Worm (Caenorhabditis elegans): ENCODE measurements around the gene fbxb-104.
A peak's percentile ranks its signal among the peaks of the same experiment; 100 is the strongest.

Gene fbxb-104

DNA sequence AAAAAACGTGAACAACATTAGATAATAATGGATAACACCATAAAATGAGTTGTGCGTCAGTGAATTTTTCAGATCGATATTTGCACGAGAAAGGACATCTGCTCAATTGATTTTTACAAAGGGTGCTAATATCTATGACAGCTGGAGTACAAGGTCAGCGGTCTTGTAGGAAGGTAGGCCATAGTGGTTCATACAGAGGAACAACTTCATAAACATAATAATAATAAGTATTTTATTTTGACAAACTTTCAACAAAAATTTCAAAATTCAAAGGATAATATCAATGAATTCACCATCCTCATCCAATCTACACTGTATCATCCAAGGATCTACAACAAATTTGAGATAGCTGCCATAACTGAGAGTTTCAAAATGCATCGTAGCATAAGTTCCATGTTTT, at the start of gene fbxb-104:
TSS of gene fbxb-104 (minus strand) at position 101 of the 400 bp plus-strand sequence.
- no peak for TF ChIP-seq hlh-1 (tag; optimal IDR thresholded peaks at IDR 0.05)
- no peak for TF ChIP-seq zip-8 (tag; optimal IDR thresholded peaks at IDR 0.05)
- TF ChIP-seq snpc-4 (tag; optimal IDR thresholded peaks at IDR 0.05), result no peak
- no peak for TF ChIP-seq ces-1 (GFP tag; optimal IDR thresholded peaks at IDR 0.05)
- TF ChIP-seq ceh-83 (GFP tag; optimal IDR thresholded peaks at IDR 0.05), result no peak
- no peak for TF ChIP-seq elt-3 (tag; optimal IDR thresholded peaks at IDR 0.05)
- no peak for TF ChIP-seq lin-13 (tag; optimal IDR thresholded peaks at IDR 0.05)
- TF ChIP-seq sem-2 (GFP tag; optimal IDR thresholded peaks at IDR 0.05), result no peak
- no peak for TF ChIP-seq bed-3 (GFP tag; optimal IDR thresholded peaks at IDR 0.05)
- no peak for TF ChIP-seq lin-32 (GFP tag; optimal IDR thresholded peaks at IDR 0.05)
- TF ChIP-seq tbx-8 (GFP tag; optimal IDR thresholded peaks at IDR 0.05), result no peak
- TF ChIP-seq blmp-1 (tag; optimal IDR thresholded peaks at IDR 0.05), result no peak
- TF ChIP-seq nhr-12 (tag; optimal IDR thresholded peaks at IDR 0.05), result no peak
- no peak for TF ChIP-seq M03D4.4 (tag; optimal IDR thresholded peaks at IDR 0.05)
- TF ChIP-seq unc-120 (tag; optimal IDR thresholded peaks at IDR 0.05; ENCODE audit: poor library complexity, severe bottlenecking), result no peak
- no peak for TF ChIP-seq nhr-76 (tag; optimal IDR thresholded peaks at IDR 0.05)
- no peak for TF ChIP-seq ceh-39 (tag; optimal IDR thresholded peaks at IDR 0.05)

DNA sequence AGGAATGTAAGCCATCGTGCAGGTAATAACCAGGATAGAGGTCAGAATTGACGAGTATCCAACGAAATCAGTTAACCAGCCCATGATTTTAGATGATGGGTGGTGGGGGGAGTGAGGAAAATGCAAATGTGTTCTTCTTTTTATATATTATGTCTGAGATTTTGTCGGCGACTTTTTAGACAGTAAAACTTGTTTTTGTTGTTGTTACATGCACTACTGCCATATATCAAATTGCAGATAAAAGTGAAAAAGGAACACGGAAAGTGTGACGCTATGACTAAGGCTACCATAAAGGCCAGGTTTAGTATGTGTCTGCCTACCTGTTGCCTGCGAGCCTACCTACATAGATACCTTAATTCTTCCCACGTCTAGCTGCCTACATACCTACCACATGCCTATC, 47.0 kb upstream of the fbxb-104 start, which contains the start of gene col-72:
TSS of gene col-72 (minus strand) at position 101 of the 400 bp plus-strand sequence.
- no peak for TF ChIP-seq elt-1 (tag; optimal IDR thresholded peaks at IDR 0.05; ENCODE audit: borderline replicate concordance, insufficient read depth)

DNA sequence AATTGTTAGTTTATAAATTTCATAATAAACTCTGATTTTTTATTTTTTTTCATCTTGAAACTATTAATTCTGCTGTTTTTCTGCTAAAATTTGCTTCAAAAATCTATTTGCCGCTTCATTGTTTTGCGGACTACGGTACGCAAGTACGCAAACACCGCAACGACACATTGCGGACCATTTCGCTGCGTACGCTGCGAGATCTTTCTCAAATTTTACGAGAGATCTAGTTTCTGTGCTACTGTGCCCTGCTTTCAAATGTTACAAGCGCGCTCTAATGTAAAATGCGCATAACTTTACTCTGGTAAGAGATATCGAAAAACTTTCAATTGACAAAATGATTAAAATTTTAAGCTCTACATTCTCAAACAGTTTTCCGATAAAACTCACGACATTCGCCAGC, 46.5 kb upstream of the fbxb-104 start:
- TF ChIP-seq ces-1 (GFP tag; optimal IDR thresholded peaks at IDR 0.05) (peak; percentile 21), ham-2 (GFP tag; optimal IDR thresholded peaks at IDR 0.05) (peak; percentile 20), nhr-237 (tag; optimal IDR thresholded peaks at IDR 0.05) (peak; percentile 64), mep-1 (tag; optimal IDR thresholded peaks at IDR 0.05) (peak; percentile 70), lsy-2 (tag; optimal IDR thresholded peaks at IDR 0.05) (peak; percentile 93)

DNA sequence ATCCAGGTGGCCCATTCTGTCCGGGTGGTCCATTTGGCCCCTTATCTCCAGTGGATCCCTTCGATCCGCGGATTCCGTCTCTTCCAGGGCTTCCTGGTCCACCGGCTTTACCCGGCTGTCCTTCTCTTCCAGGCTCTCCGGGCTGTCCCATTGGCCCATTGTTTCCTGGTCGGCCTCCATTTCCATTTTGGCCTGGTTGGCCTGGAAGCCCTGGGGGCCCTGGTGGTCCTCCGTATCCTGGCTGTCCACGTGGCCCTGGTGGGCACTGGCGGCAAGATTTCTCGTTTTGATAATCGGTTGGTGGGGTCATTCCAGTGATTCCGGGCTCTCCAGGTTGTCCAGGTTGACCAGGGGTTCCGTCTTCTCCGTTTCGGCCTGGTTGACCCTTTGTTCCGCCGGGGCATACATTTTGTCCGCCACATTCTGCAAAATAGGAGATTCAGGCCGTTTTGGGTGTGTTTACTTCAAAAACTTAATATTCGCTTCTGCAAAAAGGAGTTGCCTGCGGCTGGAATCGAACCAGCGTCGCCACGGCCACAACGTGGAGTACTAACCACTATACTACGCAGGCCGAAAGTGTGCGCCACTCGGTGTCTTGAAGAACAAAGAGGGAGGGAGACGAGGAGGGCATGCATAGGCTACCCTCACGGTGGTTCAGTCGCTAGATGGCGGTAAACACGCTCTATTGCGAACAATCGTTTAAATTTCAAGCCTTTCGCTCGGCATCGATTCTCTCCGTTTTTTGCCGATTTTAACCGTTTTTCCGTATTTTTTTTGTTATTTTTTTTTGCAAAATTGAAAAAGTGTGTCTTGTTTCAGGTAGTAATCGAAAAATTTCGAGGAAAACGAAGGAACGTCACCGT, 44.1 kb upstream of the fbxb-104 start, which contains the start of gene W09G10.9:
TSS of gene W09G10.9 (plus strand) at position 813 of the 863 bp plus-strand sequence.
- TF ChIP-seq lsy-2 (tag; optimal IDR thresholded peaks at IDR 0.05) (peak; percentile 34), nhr-237 (tag; optimal IDR thresholded peaks at IDR 0.05) (peak; percentile 41), ceh-43 (GFP tag; optimal IDR thresholded peaks at IDR 0.05) (peak; percentile 79), nhr-28 (tag; optimal IDR thresholded peaks at IDR 0.05) (peak; percentile 1), lin-32 (GFP tag; optimal IDR thresholded peaks at IDR 0.05) (peak; percentile 72), mep-1 (tag; optimal IDR thresholded peaks at IDR 0.05) (peak; percentile 30), mls-2 (tag; optimal IDR thresholded peaks at IDR 0.05) (peak; percentile 91), ceh-83 (GFP tag; optimal IDR thresholded peaks at IDR 0.05) (peak; percentile 91), elt-3 (tag; optimal IDR thresholded peaks at IDR 0.05) (no peak), ztf-11 (tag; optimal IDR thresholded peaks at IDR 0.05) (peak; percentile 33), nhr-76 (tag; optimal IDR thresholded peaks at IDR 0.05) (no peak), tbx-8 (GFP tag; optimal IDR thresholded peaks at IDR 0.05) (peak; percentile 51), bed-3 (GFP tag; optimal IDR thresholded peaks at IDR 0.05) (peak; percentile 70), sem-2 (GFP tag; optimal IDR thresholded peaks at IDR 0.05) (peak; percentile 70), zip-8 (tag; optimal IDR thresholded peaks at IDR 0.05) (no peak), cnd-1 (tag; optimal IDR thresholded peaks at IDR 0.05) (peak; percentile 85), sptf-1 (tag; optimal IDR thresholded peaks at IDR 0.05) (peak; percentile 94), drap-1 (GFP tag; optimal IDR thresholded peaks at IDR 0.05) (peak; percentile 85), M03D4.4 (tag; optimal IDR thresholded peaks at IDR 0.05) (peak; percentile 89), lin-13 (tag; optimal IDR thresholded peaks at IDR 0.05) (peak; percentile 28), pha-4 (tag; optimal IDR thresholded peaks at IDR 0.05) (no peak), hlh-1 (tag; optimal IDR thresholded peaks at IDR 0.05) (peak; percentile 50), flh-1 (GFP tag; optimal IDR thresholded peaks at IDR 0.05) (peak; percentile 48), ces-1 (GFP tag; optimal IDR thresholded peaks at IDR 0.05) (peak; percentile 29), nhr-12 (tag; optimal IDR thresholded peaks at IDR 0.05) (no peak), nhr-2 (tag; optimal IDR thresholded peaks at IDR 0.05) (no peak), unc-120 (tag; optimal IDR thresholded peaks at IDR 0.05; ENCODE audit: poor library complexity, severe bottlenecking) (peak; percentile 70), ham-2 (GFP tag; optimal IDR thresholded peaks at IDR 0.05) (peak; percentile 80)

All from whole organism, mixed stage, embryonic.